Worm (Caenorhabditis elegans) whole organism, L4/young adult: ENCODE data around the gene C05C10.7.

Experiments used
- W03F9.2 ChIP-seq: fragments of 150-350 bp; optimal IDR thresholded peaks from 2 replicates; lab custom pipeline; 2014; ENCODE audit warnings: missing biosample characterization, missing genetic modification characterization
- dao-5 ChIP-seq: sonication (generic microtip); optimal IDR thresholded peaks from 2 replicates; lab custom pipeline; 2016; ENCODE audit warnings: missing genotype, missing genetic modification characterization, moderate library complexity, missing compliant biosample characterization
- him-1 ChIP-seq: sonication (generic microtip); optimal IDR thresholded peaks from 2 replicates; lab custom pipeline; 2016; ENCODE audit warnings: missing genotype, missing genetic modification reagents, missing genetic modification characterization, missing compliant biosample characterization

C05C10.7 gene

ce11 chrII:9960127-9960526 is 21.4 kb upstream of the C05C10.7 start:
- TF ChIP-seq him-1 (tag; lab: Kevin White, UChicago), result no peak

- TF ChIP-seq dao-5 (tag; lab: Kevin White, UChicago) (no peak), W03F9.2 (tag; lab: Kevin White, UChicago) (no peak), him-1 (tag; lab: Kevin White, UChicago) (no peak)
These were observed 17.3 kb upstream of the C05C10.7 start for ce11 chrII:9956116-9956515.

ce11 chrII:9954885-9955284 is 16.1 kb upstream of the C05C10.7 start, which contains the start of gene egl-43:
Gene egl-43, plus strand, starts transcription at chrII:9955185.
- TF ChIP-seq dao-5 (tag; lab: Kevin White, UChicago) (no peak), W03F9.2 (tag; lab: Kevin White, UChicago) (no peak), him-1 (tag; lab: Kevin White, UChicago) (no peak)

ce11 chrII:9951846-9952245 is 13.1 kb upstream of the C05C10.7 start:
- TF ChIP-seq dao-5 (tag; lab: Kevin White, UChicago), result no peak
- TF ChIP-seq him-1 (tag; lab: Kevin White, UChicago), result no peak
- TF ChIP-seq W03F9.2 (tag; lab: Kevin White, UChicago), result no peak

ce11 chrII:9948662-9949061 is 9.9 kb upstream of the C05C10.7 start:
- TF ChIP-seq dao-5 (tag; lab: Kevin White, UChicago), result no peak
- TF ChIP-seq him-1 (tag; lab: Kevin White, UChicago), result no peak
- TF ChIP-seq W03F9.2 (tag; lab: Kevin White, UChicago), result no peak

ce11 chrII:9943837-9944236 is 5.1 kb upstream of the C05C10.7 start, which contains the start of gene flad-1:
Gene flad-1, plus strand, starts transcription at chrII:9944137.
- TF ChIP-seq dao-5 (tag; lab: Kevin White, UChicago) (no peak), him-1 (tag; lab: Kevin White, UChicago) (no peak), W03F9.2 (tag; lab: Kevin White, UChicago) (no peak)

- no peak for TF ChIP-seq him-1 (tag; lab: Kevin White, UChicago)
- no peak for TF ChIP-seq W03F9.2 (tag; lab: Kevin White, UChicago)
These were observed 4.5 kb upstream of the C05C10.7 start for ce11 chrII:9943246-9943645.

- TF ChIP-seq dao-5 (tag; lab: Kevin White, UChicago), result no peak
- peak; percentile 42 for TF ChIP-seq him-1 (tag; lab: Kevin White, UChicago)
These were observed 1.7 kb upstream of the C05C10.7 start, which contains the start of gene ufd-3 for ce11 chrII:9940430-9940829. Gene ufd-3, plus strand, starts transcription at chrII:9940753.

ce11 chrII:9937611-9938010 is 1.2 kb downstream of the C05C10.7 start:
- no peak for TF ChIP-seq dao-5 (tag; lab: Kevin White, UChicago)
- peak; percentile 66 for TF ChIP-seq W03F9.2 (tag; lab: Kevin White, UChicago)
- TF ChIP-seq him-1 (tag; lab: Kevin White, UChicago), result no peak

ce11 chrII:9936859-9937258 is 1.9 kb downstream of the C05C10.7 start, which contains the start of gene C05C10.3:
Gene C05C10.3, minus strand, starts transcription at chrII:9936893.
- TF ChIP-seq W03F9.2 (tag; lab: Kevin White, UChicago) (no peak), him-1 (tag; lab: Kevin White, UChicago) (no peak), dao-5 (tag; lab: Kevin White, UChicago) (no peak)

- TF ChIP-seq W03F9.2 (tag; lab: Kevin White, UChicago), result no peak
- no peak for TF ChIP-seq him-1 (tag; lab: Kevin White, UChicago)
- TF ChIP-seq dao-5 (tag; lab: Kevin White, UChicago), result no peak
These were observed 3.1 kb downstream of the C05C10.7 start for ce11 chrII:9935664-9936063.

- no peak for TF ChIP-seq him-1 (tag; lab: Kevin White, UChicago)
- no peak for TF ChIP-seq dao-5 (tag; lab: Kevin White, UChicago)
- TF ChIP-seq W03F9.2 (tag; lab: Kevin White, UChicago), result no peak
These were observed 3.6 kb downstream of the C05C10.7 start for ce11 chrII:9935044-9935599.

ce11 chrII:9934570-9934969 is 4.2 kb downstream of the C05C10.7 start:
- TF ChIP-seq dao-5 (tag; lab: Kevin White, UChicago) (no peak), him-1 (tag; lab: Kevin White, UChicago) (no peak), W03F9.2 (tag; lab: Kevin White, UChicago) (no peak)

- no peak for TF ChIP-seq him-1 (tag; lab: Kevin White, UChicago)
- peak; percentile 24 for TF ChIP-seq W03F9.2 (tag; lab: Kevin White, UChicago)
- no peak for TF ChIP-seq dao-5 (tag; lab: Kevin White, UChicago)
These were observed 4.8 kb downstream of the C05C10.7 start for ce11 chrII:9933947-9934383.
